Fruit fly (Drosophila melanogaster) whole organism, prepupa: ENCODE results near the gene CG6951.

ENCODE experiments used
- CG8632 ChIP-seq: fragments of 200-800 bp; sonication (Bioruptor generic); optimal IDR thresholded peaks from 3 replicates; lab custom pipeline; 2016; ENCODE audit warnings: missing biosample characterization, missing genetic modification characterization
- vri ChIP-seq: fragments of 200-800 bp; sonication (Bioruptor generic); optimal IDR thresholded peaks from 3 replicates; lab custom pipeline; 2016; ENCODE audit warnings: missing biosample characterization, mild to moderate bottlenecking, missing genetic modification characterization

dm6 chr3L:20223398-20223951, 17.6 kb upstream of the CG6951 start, which contains the start of gene CG17147:
- TF ChIP-seq CG8632 (GFP tag; lab: Kevin White, UChicago) (no peak), vri (GFP tag; lab: Kevin White, UChicago) (no peak)
